Worm (Caenorhabditis elegans) whole organism, mixed stage, embryonic: ENCODE results near the gene nhr-157.

Source experiments
- M03D4.4 ChIP-seq: sonication (generic microtip); optimal IDR thresholded peaks from 2 replicates; lab custom pipeline; 2017; ENCODE audit warnings: mild to moderate bottlenecking, missing genetic modification characterization, missing compliant biosample characterization
- bed-3 ChIP-seq: fragments of 200-800 bp; sonication (Bioruptor generic); optimal IDR thresholded peaks from 3 replicates; lab custom pipeline; 2018; ENCODE audit warnings: mild to moderate bottlenecking, missing genetic modification characterization, moderate library complexity, missing compliant biosample characterization
- ceh-39 ChIP-seq: fragments of 150-350 bp; optimal IDR thresholded peaks from 2 replicates; lab custom pipeline; 2014; ENCODE audit warnings: missing biosample characterization, missing genetic modification characterization
- ceh-83 ChIP-seq: fragments of 200-800 bp; sonication (Bioruptor generic); optimal IDR thresholded peaks from 2 replicates; lab custom pipeline; 2018; ENCODE audit warnings: mild to moderate bottlenecking, missing genetic modification characterization, missing compliant biosample characterization
- ces-1 ChIP-seq: fragments of 150-350 bp; optimal IDR thresholded peaks from 2 replicates; lab custom pipeline; 2014; ENCODE audit warnings: missing biosample characterization, missing genetic modification reagents, missing genetic modification characterization
- cnd-1 ChIP-seq: fragments of 200-800 bp; sonication (Bioruptor generic); optimal IDR thresholded peaks from 2 replicates; lab custom pipeline; 2018; ENCODE audit warnings: mild to moderate bottlenecking, missing genetic modification characterization, missing compliant biosample characterization
- drap-1 ChIP-seq: fragments of 200-800 bp; sonication (Bioruptor generic); optimal IDR thresholded peaks from 3 replicates; lab custom pipeline; 2018; ENCODE audit warnings: mild to moderate bottlenecking, missing genetic modification characterization, missing compliant biosample characterization
- elt-1 ChIP-seq: sonication (generic microtip); optimal IDR thresholded peaks from 2 replicates; lab custom pipeline; 2017; ENCODE audit warnings: missing genetic modification characterization, mild to moderate bottlenecking, missing compliant biosample characterization, antibody characterized with exemption, moderate library complexity, borderline replicate concordance; ENCODE audit not compliant: insufficient read depth
- elt-3 ChIP-seq: fragments of 150-350 bp; optimal IDR thresholded peaks from 2 replicates; lab custom pipeline; 2014; ENCODE audit warnings: missing biosample characterization, missing genetic modification characterization
- ham-2 ChIP-seq: fragments of 200-800 bp; sonication (Bioruptor generic); optimal IDR thresholded peaks from 2 replicates; lab custom pipeline; 2018; ENCODE audit warnings: mild to moderate bottlenecking, missing genetic modification characterization, missing compliant biosample characterization
- hlh-1 ChIP-seq: fragments of 150-350 bp; optimal IDR thresholded peaks from 2 replicates; lab custom pipeline; 2014; ENCODE audit warnings: missing biosample characterization, missing genetic modification reagents, missing genetic modification characterization
- lin-13 ChIP-seq: fragments of 150-350 bp; optimal IDR thresholded peaks from 2 replicates; lab custom pipeline; 2014; ENCODE audit warnings: missing biosample characterization, missing genetic modification characterization
- lsy-2 ChIP-seq: fragments of 150-350 bp; optimal IDR thresholded peaks from 2 replicates; lab custom pipeline; 2014; ENCODE audit warnings: missing biosample characterization, missing genetic modification characterization
- mab-5 ChIP-seq: fragments of 150-350 bp; optimal IDR thresholded peaks from 2 replicates; lab custom pipeline; 2014; ENCODE audit warnings: missing biosample characterization, missing genetic modification characterization
- mep-1 ChIP-seq: fragments of 150-350 bp; optimal IDR thresholded peaks from 2 replicates; lab custom pipeline; 2017; ENCODE audit warnings: missing biosample characterization, missing genetic modification reagents, missing genetic modification characterization, inconsistent platforms
- mls-2 ChIP-seq: sonication (generic microtip); optimal IDR thresholded peaks from 2 replicates; lab custom pipeline; 2016; ENCODE audit warnings: mild to moderate bottlenecking, missing genetic modification characterization, moderate library complexity, missing compliant biosample characterization
- nhr-12 ChIP-seq: fragments of 150-350 bp; optimal IDR thresholded peaks from 2 replicates; lab custom pipeline; 2014; ENCODE audit warnings: missing biosample characterization, missing genetic modification characterization
- nhr-2 ChIP-seq: fragments of 150-350 bp; optimal IDR thresholded peaks from 2 replicates; lab custom pipeline; 2014; ENCODE audit warnings: missing biosample characterization, missing genetic modification characterization
- nhr-237 ChIP-seq: fragments of 150-350 bp; optimal IDR thresholded peaks from 2 replicates; lab custom pipeline; 2014; ENCODE audit warnings: missing biosample characterization, missing genetic modification characterization
- nhr-76 ChIP-seq: sonication (generic microtip); optimal IDR thresholded peaks from 2 replicates; lab custom pipeline; 2017; ENCODE audit warnings: missing biosample characterization, missing genetic modification characterization
- pha-4 ChIP-seq: fragments of 150-350 bp; optimal IDR thresholded peaks from 2 replicates; lab custom pipeline; 2018; ENCODE audit warnings: missing biosample characterization, missing genetic modification reagents, missing genetic modification characterization
- sem-2 ChIP-seq: fragments of 200-800 bp; sonication (Bioruptor generic); optimal IDR thresholded peaks from 2 replicates; lab custom pipeline; 2018; ENCODE audit warnings: mild to moderate bottlenecking, missing genetic modification characterization, missing compliant biosample characterization
- snpc-4 ChIP-seq: fragments of 150-350 bp; optimal IDR thresholded peaks from 2 replicates; lab custom pipeline; 2014; ENCODE audit warnings: missing biosample characterization, missing genetic modification characterization
- tbx-8 ChIP-seq: fragments of 200-800 bp; sonication (Bioruptor generic); optimal IDR thresholded peaks from 2 replicates; lab custom pipeline; 2018; ENCODE audit warnings: mild to moderate bottlenecking, missing genetic modification characterization, moderate library complexity, missing compliant biosample characterization
- unc-120 ChIP-seq: sonication (generic microtip); optimal IDR thresholded peaks from 2 replicates; lab custom pipeline; 2017; ENCODE audit warnings: missing genetic modification characterization, missing compliant biosample characterization; ENCODE audit not compliant: poor library complexity, severe bottlenecking
- unc-39 ChIP-seq: fragments of 150-350 bp; optimal IDR thresholded peaks from 2 replicates; lab custom pipeline; 2014; ENCODE audit warnings: missing biosample characterization, missing genetic modification characterization
- zip-8 ChIP-seq: fragments of 150-350 bp; optimal IDR thresholded peaks from 2 replicates; lab custom pipeline; 2014; ENCODE audit warnings: missing biosample characterization, missing genetic modification characterization
- ztf-11 ChIP-seq: fragments of 150-350 bp; optimal IDR thresholded peaks from 2 replicates; lab custom pipeline; 2014; ENCODE audit warnings: missing biosample characterization, missing genetic modification characterization

The nhr-157 gene

ce11 chrV:3903424-3903823 is 34.6 kb upstream of the nhr-157 start:
- TF ChIP-seq ztf-11 (no peak), ceh-83 (GFP tag; lab: Kevin White, UChicago) (no peak), hlh-1 (tag; lab: Kevin White, UChicago) (no peak), snpc-4 (tag; lab: Kevin White, UChicago) (no peak), M03D4.4 (tag; lab: Kevin White, UChicago) (no peak), ces-1 (GFP tag; lab: Kevin White, UChicago) (no peak)

- TF ChIP-seq ham-2 (GFP tag; lab: Kevin White, UChicago) (no peak), ceh-83 (GFP tag; lab: Kevin White, UChicago) (no peak), bed-3 (GFP tag; lab: Kevin White, UChicago) (no peak), pha-4 (no peak), cnd-1 (tag; lab: Kevin White, UChicago) (no peak), elt-1 (tag; lab: Kevin White, UChicago) (no peak), drap-1 (GFP tag; lab: Kevin White, UChicago) (no peak), elt-3 (tag; lab: Kevin White, UChicago) (no peak), zip-8 (tag; lab: Kevin White, UChicago) (no peak), hlh-1 (tag; lab: Kevin White, UChicago) (no peak), tbx-8 (GFP tag; lab: Kevin White, UChicago) (no peak), mab-5 (tag; lab: Kevin White, UChicago) (no peak), mep-1 (no peak), unc-39 (tag; lab: Kevin White, UChicago) (no peak), nhr-76 (no peak), lin-13 (tag; lab: Kevin White, UChicago) (no peak), nhr-2 (no peak)
These were observed 33.8 kb upstream of the nhr-157 start, which contains the start of the genes str-229 and srh-190 for ce11 chrV:3902458-3903157. Gene str-229, minus strand, starts transcription at chrV:3902558. Gene srh-190, plus strand, starts transcription at chrV:3903107.

ce11 chrV:3900102-3900501 is 31.3 kb upstream of the nhr-157 start, which contains the start of gene irld-22:
Gene irld-22, minus strand, starts transcription at chrV:3900202.
- TF ChIP-seq lsy-2 (tag; lab: Kevin White, UChicago) (no peak), snpc-4 (tag; lab: Kevin White, UChicago) (no peak), ces-1 (GFP tag; lab: Kevin White, UChicago) (no peak), sem-2 (GFP tag; lab: Kevin White, UChicago) (no peak), M03D4.4 (tag; lab: Kevin White, UChicago) (no peak), mep-1 (no peak)

- TF ChIP-seq nhr-12 (no peak), ham-2 (GFP tag; lab: Kevin White, UChicago) (no peak), mls-2 (tag; lab: Kevin White, UChicago) (no peak), lsy-2 (tag; lab: Kevin White, UChicago) (no peak), zip-8 (tag; lab: Kevin White, UChicago) (peak; percentile 99)
These were observed 27.2 kb upstream of the nhr-157 start for ce11 chrV:3896018-3896417.

ce11 chrV:3894661-3895060 is 25.9 kb upstream of the nhr-157 start, which contains the start of gene sre-9:
Gene sre-9, plus strand, starts transcription at chrV:3894961.
- TF ChIP-seq unc-120 (no peak), sem-2 (GFP tag; lab: Kevin White, UChicago) (no peak), hlh-1 (tag; lab: Kevin White, UChicago) (no peak), ces-1 (GFP tag; lab: Kevin White, UChicago) (no peak), mls-2 (tag; lab: Kevin White, UChicago) (no peak), nhr-12 (no peak), ceh-39 (tag; lab: Kevin White, UChicago) (no peak), snpc-4 (tag; lab: Kevin White, UChicago) (no peak), drap-1 (GFP tag; lab: Kevin White, UChicago) (no peak), M03D4.4 (tag; lab: Kevin White, UChicago) (no peak), nhr-237 (tag; lab: Kevin White, UChicago) (no peak), ztf-11 (no peak), bed-3 (GFP tag; lab: Kevin White, UChicago) (no peak), ceh-83 (GFP tag; lab: Kevin White, UChicago) (no peak)
